Worm (Caenorhabditis elegans): ENCODE measurements around the gene swsn-4.

swsn-4 gene

ce11 chrIV:11146962-11147470 is 21.2 kb downstream of the swsn-4 start, which contains the start of gene pigq-1 (continued):
- TF ChIP-seq hlh-11 (tag; optimal IDR thresholded peaks at IDR 0.05) = no peak
- TF ChIP-seq nhr-76 (tag; optimal IDR thresholded peaks at IDR 0.05) = no peak
- 0 out of 2 replicates have a peak, but pooled peaks have one; percentile 18 for TF ChIP-seq F26F4.8 (GFP tag; conservative IDR thresholded peaks at IDR 0.05)
- no peak for TF ChIP-seq sdz-12 (GFP tag; optimal IDR thresholded peaks at IDR 0.05)
- TF ChIP-seq lsy-2 (tag; optimal IDR thresholded peaks at IDR 0.05) = peak in 1 of 2 experiments; percentile 71
- TF ChIP-seq mxl-2 (GFP tag; conservative IDR thresholded peaks at IDR 0.05) = no peak
- TF ChIP-seq mep-1 (tag; optimal IDR thresholded peaks at IDR 0.05) = peak; percentile 63
- TF ChIP-seq lin-39 (tag; optimal IDR thresholded peaks at IDR 0.05) = no peak
- TF ChIP-seq jun-1 (tag; optimal IDR thresholded peaks at IDR 0.05) = no peak
- peak; percentile 6 for TF ChIP-seq zip-2 (tag; optimal IDR thresholded peaks at IDR 0.05)
- TF ChIP-seq dmd-9 (GFP tag; IDR thresholded peaks at IDR 0.05) = no peak
- TF ChIP-seq pha-4 (GFP tag; IDR thresholded peaks at IDR 0.05) = peak; percentile 59; the same call in 1 of the 2 replicates
- no peak for TF ChIP-seq pha-4 (tag; optimal IDR thresholded peaks at IDR 0.05)
- TF ChIP-seq aha-1 (tag) = no peak
- peak; percentile 55 for TF ChIP-seq zag-1 (tag; optimal IDR thresholded peaks at IDR 0.05)
- no peak for TF ChIP-seq nhr-6 (tag; optimal IDR thresholded peaks at IDR 0.05)
- 0 out of 2 replicates have a peak, but pooled peaks have one; percentile 28 for TF ChIP-seq daf-19 (GFP tag; conservative IDR thresholded peaks at IDR 0.05)
- no peak for TF ChIP-seq F10B5.3 (tag; optimal IDR thresholded peaks at IDR 0.05)
- peak; percentile 89 for TF ChIP-seq ama-1 (optimal IDR thresholded peaks at IDR 0.05)

ce11 chrIV:11148788-11149366 is 23.1 kb downstream of the swsn-4 start:
- peak; percentile 17 for TF ChIP-seq dpl-1 (GFP tag; optimal IDR thresholded peaks at IDR 0.05)
- TF ChIP-seq pha-4 (GFP tag; IDR thresholded peaks at IDR 0.05) = no peak
- TF ChIP-seq pha-4 (tag; optimal IDR thresholded peaks at IDR 0.05) = no peak
- peak; percentile 16 for TF ChIP-seq dve-1 (tag; optimal IDR thresholded peaks at IDR 0.05; ENCODE audit: insufficient read depth)
- TF ChIP-seq arid-1 (GFP tag; conservative IDR thresholded peaks at IDR 0.05) = no peak
- TF ChIP-seq mep-1 (tag; optimal IDR thresholded peaks at IDR 0.05) = no peak
- no peak for TF ChIP-seq attf-4 (tag; optimal IDR thresholded peaks at IDR 0.05)
- TF ChIP-seq hlh-30 (tag; optimal IDR thresholded peaks at IDR 0.05; ENCODE audit: insufficient read depth) = peak; percentile 49
- TF ChIP-seq lin-1 (GFP tag; IDR thresholded peaks at IDR 0.05) = no peak
- TF ChIP-seq zip-2 (tag; optimal IDR thresholded peaks at IDR 0.05) = no peak
- TF ChIP-seq vab-7 (GFP tag; IDR thresholded peaks at IDR 0.05) = no peak
- no peak for TF ChIP-seq D1046.2 (GFP tag; IDR thresholded peaks at IDR 0.05)
- peak; percentile 4 for TF ChIP-seq nhr-28 (tag; optimal IDR thresholded peaks at IDR 0.05)
- peak in 1 of 2 experiments; percentile 40 for TF ChIP-seq lsy-2 (tag; optimal IDR thresholded peaks at IDR 0.05)
- 0 out of 2 replicates have a peak, but pooled peaks have one; percentile 10 for TF ChIP-seq snpc-1.2 (GFP tag; IDR thresholded peaks at IDR 0.05)
- TF ChIP-seq mdl-1 (tag; optimal IDR thresholded peaks at IDR 0.05) = peak in 1 of 2 experiments; percentile 50
- TF ChIP-seq ceh-44 (GFP tag; IDR thresholded peaks at IDR 0.05) = no peak
- TF ChIP-seq ztf-11 (tag; optimal IDR thresholded peaks at IDR 0.05) = no peak
- TF ChIP-seq dmd-6 (GFP tag; IDR thresholded peaks at IDR 0.05) = peak; percentile 59
- TF ChIP-seq skn-1 (tag; optimal IDR thresholded peaks at IDR 0.05) = no peak
- peak; percentile 84 for TF ChIP-seq mxl-3 (GFP tag; optimal IDR thresholded peaks at IDR 0.05)
- no peak for TF ChIP-seq T20F7.1 (GFP tag; optimal IDR thresholded peaks at IDR 0.05)
- no peak for TF ChIP-seq lir-3 (tag; optimal IDR thresholded peaks at IDR 0.05)
- no peak for TF ChIP-seq zag-1 (tag; optimal IDR thresholded peaks at IDR 0.05)
- TF ChIP-seq tag-97 (GFP tag; IDR thresholded peaks at IDR 0.05) = no peak
- no peak for TF ChIP-seq unc-39 (tag; optimal IDR thresholded peaks at IDR 0.05)
- TF ChIP-seq set-16 (GFP tag; IDR thresholded peaks at IDR 0.05) = no peak
- TF ChIP-seq ceh-62 (tag; optimal IDR thresholded peaks at IDR 0.05) = no peak
- TF ChIP-seq hmg-1.1 (GFP tag; IDR thresholded peaks at IDR 0.05) = no peak
- TF ChIP-seq ceh-32 (tag; optimal IDR thresholded peaks at IDR 0.05; ENCODE audit: poor library complexity) = no peak
- TF ChIP-seq hlh-11 (tag; optimal IDR thresholded peaks at IDR 0.05) = peak; percentile 49
- no peak for TF ChIP-seq nhr-41 (GFP tag; IDR thresholded peaks at IDR 0.05)
- no peak for TF ChIP-seq lin-38 (GFP tag; IDR thresholded peaks at IDR 0.05)
- TF ChIP-seq aha-1 (tag) = peak; percentile 8
- TF ChIP-seq lin-13 (GFP tag; optimal IDR thresholded peaks at IDR 0.05) = no peak
- TF ChIP-seq daf-19 (GFP tag; conservative IDR thresholded peaks at IDR 0.05) = no peak
- no peak for TF ChIP-seq cey-2 (tag; optimal IDR thresholded peaks at IDR 0.05; ENCODE audit: borderline replicate concordance, insufficient read depth)
- TF ChIP-seq saeg-2 (GFP tag; IDR thresholded peaks at IDR 0.05) = no peak
